Worm (Caenorhabditis elegans): ENCODE data around the gene cisd-3.1.

cisd-3.1 gene

ce11 chrIII:4520057-4520456 lies 22.6 kb upstream of the cisd-3.1 start, which contains the start of gene cdh-4:
TSS of gene cdh-4 (plus strand) at chrIII:4520357.
- TF ChIP-seq tlp-1 (tag; optimal IDR thresholded peaks at IDR 0.05) (no peak), nhr-12 (tag; optimal IDR thresholded peaks at IDR 0.05) (no peak), nhr-77 (tag; optimal IDR thresholded peaks at IDR 0.05) (no peak), unc-30 (tag; optimal IDR thresholded peaks at IDR 0.05) (no peak), aly-2 (tag; optimal IDR thresholded peaks at IDR 0.05) (no peak), hlh-17 (GFP tag; optimal IDR thresholded peaks at IDR 0.05; ENCODE audit: borderline replicate concordance) (no peak), vab-15 (tag; optimal IDR thresholded peaks at IDR 0.05) (no peak), mef-2 (tag; optimal IDR thresholded peaks at IDR 0.05) (no peak), ztf-4 (tag; optimal IDR thresholded peaks at IDR 0.05) (no peak), aha-1 (tag; optimal IDR thresholded peaks at IDR 0.05) (no peak), nhr-84 (tag; optimal IDR thresholded peaks at IDR 0.05) (no peak), snpc-4 (tag; optimal IDR thresholded peaks at IDR 0.05) (no peak), lin-35 (GFP tag; optimal IDR thresholded peaks at IDR 0.05) (no peak), snu-23 (GFP tag; optimal IDR thresholded peaks at IDR 0.05) (no peak)

ce11 chrIII:4523411-4523810 lies 19.3 kb upstream of the cisd-3.1 start:
- TF ChIP-seq dpl-1 (GFP tag; optimal IDR thresholded peaks at IDR 0.05) (no peak), lin-14 (GFP tag; optimal IDR thresholded peaks at IDR 0.05) (peak; percentile 27), egl-13 (tag; optimal IDR thresholded peaks at IDR 0.05) (no peak), mdl-1 (tag; optimal IDR thresholded peaks at IDR 0.05) (no peak), unc-98 (GFP tag; IDR thresholded peaks at IDR 0.05) (no peak), egl-27 (tag; optimal IDR thresholded peaks at IDR 0.05) (no peak), efl-1 (optimal IDR thresholded peaks at IDR 0.05) (no peak), efl-1 (GFP tag; optimal IDR thresholded peaks at IDR 0.05 in 1 of 2) (no peak)

- TF ChIP-seq ets-5 (GFP tag; IDR thresholded peaks at IDR 0.05) (no peak), Y116A8C.19 (tag; optimal IDR thresholded peaks at IDR 0.05; ENCODE audit: borderline replicate concordance) (no peak), nhr-20 (tag; optimal IDR thresholded peaks at IDR 0.05) (no peak), snpc-4 (tag; optimal IDR thresholded peaks at IDR 0.05) (no peak), tbx-2 (tag; optimal IDR thresholded peaks at IDR 0.05) (no peak), fos-1 (tag; optimal IDR thresholded peaks at IDR 0.05) (no peak), unc-130 (tag; optimal IDR thresholded peaks at IDR 0.05) (no peak), lsy-2 (tag; optimal IDR thresholded peaks at IDR 0.05) (no peak), isw-1 (GFP tag; IDR thresholded peaks at IDR 0.05) (no peak), sox-4 (tag; optimal IDR thresholded peaks at IDR 0.05) (no peak), unc-62 (GFP tag; optimal IDR thresholded peaks at IDR 0.05) (no peak), egl-27 (tag; optimal IDR thresholded peaks at IDR 0.05) (no peak)
Measured at ce11 chrIII:4524071-4524470, 18.6 kb upstream of the cisd-3.1 start.

DNA sequence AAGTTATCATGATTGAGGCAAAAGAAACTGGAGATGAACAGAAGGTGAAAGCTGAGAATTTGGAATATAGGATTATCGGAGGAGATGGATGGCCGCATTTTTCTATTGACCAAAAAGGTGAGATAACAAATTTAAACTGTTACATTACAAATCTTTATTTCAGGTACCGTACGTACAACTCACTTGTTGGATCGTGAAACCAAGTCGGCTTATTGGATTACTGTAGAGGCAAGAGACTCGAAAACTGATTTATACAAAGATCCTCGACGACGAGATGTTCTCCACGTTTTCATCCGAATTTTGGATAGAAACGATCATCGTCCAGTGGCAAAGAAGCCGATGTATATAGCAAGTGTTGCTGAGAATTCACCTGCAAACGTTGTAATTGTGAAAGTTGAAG lies 16.7 kb upstream of the cisd-3.1 start:
- TF ChIP-seq tlp-1 (tag; optimal IDR thresholded peaks at IDR 0.05): no peak
- TF ChIP-seq aha-1 (tag; optimal IDR thresholded peaks at IDR 0.05): no peak
- no peak for TF ChIP-seq hpl-2 (GFP tag; optimal IDR thresholded peaks at IDR 0.05)
- TF ChIP-seq mef-2 (tag; optimal IDR thresholded peaks at IDR 0.05): no peak
- no peak for TF ChIP-seq swsn-7 (tag; optimal IDR thresholded peaks at IDR 0.05)
- TF ChIP-seq elt-3 (tag; optimal IDR thresholded peaks at IDR 0.05): no peak
- no peak for TF ChIP-seq nhr-28 (tag; optimal IDR thresholded peaks at IDR 0.05)
- no peak for TF ChIP-seq ces-1 (GFP tag; optimal IDR thresholded peaks at IDR 0.05)
- TF ChIP-seq jun-1 (tag; optimal IDR thresholded peaks at IDR 0.05): no peak
- no peak for TF ChIP-seq fkh-8 (tag; optimal IDR thresholded peaks at IDR 0.05)

Data from whole organism, L1 larva.